Worm (Caenorhabditis elegans): ENCODE results near the gene K09F6.15.
"Not testable (repeated sequence)": the region's sequence is repeated elsewhere in the genome, so short reads cannot be mapped to it uniquely, and the experiment has no call there.

The K09F6.15 gene

ce11 chrII:2282599-2282998 is 5.3 kb upstream of the K09F6.15 start, which contains the start of gene K09F6.9:
Gene K09F6.9, minus strand, starts transcription at chrII:2282699.
- TF ChIP-seq ceh-28, nhr-67, elt-1 (tag; optimal IDR thresholded peaks at IDR 0.05): not testable (repeated sequence)

ce11 chrII:2279839-2280238 is 2.5 kb upstream of the K09F6.15 start, which contains the start of gene K09F6.11:
Gene K09F6.11, plus strand, starts transcription at chrII:2280139.
- no peak for TF ChIP-seq mml-1 (tag; optimal IDR thresholded peaks at IDR 0.05)
- no peak for TF ChIP-seq nhr-43 (tag; optimal IDR thresholded peaks at IDR 0.05; ENCODE audit: poor library complexity, severe bottlenecking)
- TF ChIP-seq pha-4 (tag; optimal IDR thresholded peaks at IDR 0.05), result no peak
- no peak for TF ChIP-seq tbx-2 (tag; optimal IDR thresholded peaks at IDR 0.05)
- TF ChIP-seq egl-5 (tag; optimal IDR thresholded peaks at IDR 0.05), result no peak
- no peak for TF ChIP-seq jun-1 (tag; optimal IDR thresholded peaks at IDR 0.05)
- TF ChIP-seq ama-1 (optimal IDR thresholded peaks at IDR 0.05), result no peak
- no peak for TF ChIP-seq fos-1 (tag; optimal IDR thresholded peaks at IDR 0.05)
- no peak for TF ChIP-seq fkh-2 (tag; optimal IDR thresholded peaks at IDR 0.05)
- TF ChIP-seq ztf-11 (tag; optimal IDR thresholded peaks at IDR 0.05), result no peak
- no peak for TF ChIP-seq ceh-82 (tag; optimal IDR thresholded peaks at IDR 0.05)
- TF ChIP-seq fkh-10 (GFP tag; optimal IDR thresholded peaks at IDR 0.05), result no peak
- TF ChIP-seq unc-62 (GFP tag; optimal IDR thresholded peaks at IDR 0.05), result no peak
- TF ChIP-seq nhr-11 (tag; optimal IDR thresholded peaks at IDR 0.05), result no peak
- no peak for TF ChIP-seq ceh-28 (tag; optimal IDR thresholded peaks at IDR 0.05)
- no peak for TF ChIP-seq zag-1 (tag; optimal IDR thresholded peaks at IDR 0.05)
- no peak for TF ChIP-seq nhr-77 (tag; optimal IDR thresholded peaks at IDR 0.05)
- TF ChIP-seq pqm-1 (tag; optimal IDR thresholded peaks at IDR 0.05), result no peak

- TF ChIP-seq mml-1 (tag; optimal IDR thresholded peaks at IDR 0.05), result no peak
- no peak for TF ChIP-seq lin-15B (tag; optimal IDR thresholded peaks at IDR 0.05)
- TF ChIP-seq nhr-23 (tag; optimal IDR thresholded peaks at IDR 0.05), result no peak
- no peak for TF ChIP-seq nhr-11 (tag; optimal IDR thresholded peaks at IDR 0.05)
- no peak for TF ChIP-seq ceh-16 (tag; optimal IDR thresholded peaks at IDR 0.05)
- TF ChIP-seq ceh-82 (tag; optimal IDR thresholded peaks at IDR 0.05), result no peak
- no peak for TF ChIP-seq elt-1 (tag; optimal IDR thresholded peaks at IDR 0.05)
- TF ChIP-seq nhr-67 (tag; optimal IDR thresholded peaks at IDR 0.05), result no peak
- no peak for TF ChIP-seq sea-2 (GFP tag; optimal IDR thresholded peaks at IDR 0.05)
- no peak for TF ChIP-seq egl-27 (tag; optimal IDR thresholded peaks at IDR 0.05)
- TF ChIP-seq ama-1 (optimal IDR thresholded peaks at IDR 0.05), result no peak
- no peak for TF ChIP-seq nhr-28 (tag; optimal IDR thresholded peaks at IDR 0.05)
- TF ChIP-seq pqm-1 (tag; optimal IDR thresholded peaks at IDR 0.05), result no peak
- no peak for TF ChIP-seq unc-62 (GFP tag; optimal IDR thresholded peaks at IDR 0.05)
- TF ChIP-seq zag-1 (tag; optimal IDR thresholded peaks at IDR 0.05), result no peak
- TF ChIP-seq fkh-10 (GFP tag; optimal IDR thresholded peaks at IDR 0.05), result no peak
- no peak for TF ChIP-seq R02D3.7 (tag; optimal IDR thresholded peaks at IDR 0.05)
- no peak for TF ChIP-seq aly-2 (tag; optimal IDR thresholded peaks at IDR 0.05)
- TF ChIP-seq nhr-237 (tag; optimal IDR thresholded peaks at IDR 0.05), result no peak
Observed at ce11 chrII:2279263-2279662, 1.9 kb upstream of the K09F6.15 start, which contains the start of gene K09F6.6. Gene K09F6.6, minus strand, starts transcription at chrII:2279305.

ce11 chrII:2273750-2274149 is 3.6 kb downstream of the K09F6.15 start:
- TF ChIP-seq eor-1 (tag; optimal IDR thresholded peaks at IDR 0.05) (no peak), snpc-4 (tag; optimal IDR thresholded peaks at IDR 0.05) (no peak), fos-1 (tag; optimal IDR thresholded peaks at IDR 0.05) (no peak), R02D3.7 (tag; optimal IDR thresholded peaks at IDR 0.05) (no peak), nhr-12 (tag; optimal IDR thresholded peaks at IDR 0.05) (no peak), daf-12 (tag; optimal IDR thresholded peaks at IDR 0.05) (no peak), ZK546.5 (tag; optimal IDR thresholded peaks at IDR 0.05) (no peak), ceh-9 (tag; optimal IDR thresholded peaks at IDR 0.05) (no peak), ztf-11 (tag; optimal IDR thresholded peaks at IDR 0.05) (no peak), nhr-23 (tag; optimal IDR thresholded peaks at IDR 0.05) (no peak), ceh-16 (tag; optimal IDR thresholded peaks at IDR 0.05) (no peak), nhr-67 (tag; optimal IDR thresholded peaks at IDR 0.05) (no peak), nhr-77 (tag; optimal IDR thresholded peaks at IDR 0.05) (no peak), nhr-237 (tag; optimal IDR thresholded peaks at IDR 0.05) (no peak), unc-39 (tag; optimal IDR thresholded peaks at IDR 0.05) (no peak), egl-27 (tag; optimal IDR thresholded peaks at IDR 0.05) (no peak), aly-2 (tag; optimal IDR thresholded peaks at IDR 0.05) (no peak), lsy-12 (tag; optimal IDR thresholded peaks at IDR 0.05) (no peak), elt-3 (tag; optimal IDR thresholded peaks at IDR 0.05) (no peak)

All from whole organism, L3 larva.